Fruit fly (Drosophila melanogaster): ENCODE measurements around the gene O-fut2.

The O-fut2 gene

dm6 chrX:1482840-1483518 lies 17.2 kb upstream of the O-fut2 start, which contains the start of the genes sta and inc (continued):
- TF ChIP-seq unc-4 (GFP tag; IDR thresholded peaks at IDR 0.05; ENCODE audit: partially characterized antibody) (peak; percentile 72), CG15601 (tag; optimal IDR thresholded peaks at IDR 0.05) (peak; percentile 76), CG11560 (tag; IDR thresholded peaks at IDR 0.05) (no peak), Dfd (GFP tag; optimal IDR thresholded peaks at IDR 0.05) (no peak), CG1024 (GFP tag; IDR thresholded peaks at IDR 0.05) (no peak), CG3163 (GFP tag; optimal IDR thresholded peaks at IDR 0.05) (peak; percentile 31), CG1603 (tag; optimal IDR thresholded peaks at IDR 0.05) (peak; percentile 92), CG14860 (GFP tag; IDR thresholded peaks at IDR 0.05; ENCODE audit: partially characterized antibody) (no peak), CG10366 (GFP tag; IDR thresholded peaks at IDR 0.05) (no peak; the same call in 1 of the 2 replicates), CG6791 (GFP tag; IDR thresholded peaks at IDR 0.05; ENCODE audit: partially characterized antibody) (peak; percentile 61; the same call in 2 of the 3 replicates), CG4820 (GFP tag; optimal IDR thresholded peaks at IDR 0.05) (no peak), oc (tag; optimal IDR thresholded peaks at IDR 0.05) (peak; percentile 65), sna (GFP tag; IDR thresholded peaks at IDR 0.05; ENCODE audit: partially characterized antibody) (peak; percentile 44), CG7928 (GFP tag; optimal IDR thresholded peaks at IDR 0.05) (peak; percentile 15), sens-2 (GFP tag; IDR thresholded peaks at IDR 0.05) (0 out of 2 replicates have a peak, but pooled peaks have one; percentile 8), CG6683 (GFP tag; optimal IDR thresholded peaks at IDR 0.05) (peak; percentile 56), CG9437 (GFP tag; optimal IDR thresholded peaks at IDR 0.05) (no peak), Nf-YC (tag; optimal IDR thresholded peaks at IDR 0.05) (peak; percentile 53), BtbVII (GFP tag; optimal IDR thresholded peaks at IDR 0.05) (peak; percentile 84), Hr39 (optimal IDR thresholded peaks at IDR 0.05) (no peak), insv (GFP tag; optimal IDR thresholded peaks at IDR 0.05) (peak in 1 of 2 experiments; percentile 59), bowl (GFP tag; IDR thresholded peaks at IDR 0.05) (peak; percentile 55; the same call in 1 of the 2 replicates), Gsc (GFP tag; IDR thresholded peaks at IDR 0.05) (no peak), p53 (GFP tag; optimal IDR thresholded peaks at IDR 0.05) (peak; percentile 66), CG16815 (GFP tag; optimal IDR thresholded peaks at IDR 0.05) (no peak), D19A (tag; optimal IDR thresholded peaks at IDR 0.05) (peak; percentile 15), CG13894 (tag; optimal IDR thresholded peaks at IDR 0.05) (peak; percentile 72), CG12744 (GFP tag; optimal IDR thresholded peaks at IDR 0.05) (no peak), CG34376 (GFP tag; optimal IDR thresholded peaks at IDR 0.05) (peak; percentile 92), aop (GFP tag; IDR thresholded peaks at IDR 0.05) (no peak), CG6689 (GFP tag; IDR thresholded peaks at IDR 0.05) (no peak), Sin3A (optimal IDR thresholded peaks at IDR 0.05) (peak; percentile 39), mirr (GFP tag; optimal IDR thresholded peaks at IDR 0.05) (peak; percentile 81), CG6854 (GFP tag; optimal IDR thresholded peaks at IDR 0.05) (peak; percentile 75), CG10267 (tag; optimal IDR thresholded peaks at IDR 0.05) (peak; percentile 94), HLH4C (GFP tag; IDR thresholded peaks at IDR 0.05; ENCODE audit: partially characterized antibody) (peak; percentile 64), tx (GFP tag; optimal IDR thresholded peaks at IDR 0.05) (peak; percentile 26), Lim3 (GFP tag; IDR thresholded peaks at IDR 0.05) (no peak), CG15073 (GFP tag; optimal IDR thresholded peaks at IDR 0.05) (no peak), Fer1 (GFP tag; optimal IDR thresholded peaks at IDR 0.05) (peak; percentile 90), CG16863 (GFP tag; optimal IDR thresholded peaks at IDR 0.05) (no peak), bigmax (GFP tag; optimal IDR thresholded peaks at IDR 0.05) (peak; percentile 92), crol (GFP tag; IDR thresholded peaks at IDR 0.05) (no peak), jigr1 (GFP tag; IDR thresholded peaks at IDR 0.05) (no peak), CG13296 (GFP tag; optimal IDR thresholded peaks at IDR 0.05) (peak; percentile 79), CG1529 (GFP tag; optimal IDR thresholded peaks at IDR 0.05) (peak; percentile 31), CG15269 (tag; optimal IDR thresholded peaks at IDR 0.05) (peak; percentile 60), tll (GFP tag; optimal IDR thresholded peaks at IDR 0.05) (no peak), CG17328 (GFP tag; IDR thresholded peaks at IDR 0.05) (peak; percentile 51; the same call in 1 of the 2 replicates), CG18599 (GFP tag; optimal IDR thresholded peaks at IDR 0.05) (peak; percentile 80)
